Worm (Caenorhabditis elegans) whole organism, L4 larva: Measurements from ENCODE around the gene mrp-1.

Experiments used
- F10B5.3 ChIP-seq: sonication (generic microtip); optimal IDR thresholded peaks from 2 replicates; lab custom pipeline; 2016; ENCODE audit warnings: mild to moderate bottlenecking, missing genetic modification characterization, missing compliant biosample characterization
- F26F4.8 ChIP-seq: fragments of 200-800 bp; sonication (Bioruptor generic); conservative IDR thresholded peaks from 2 replicates; pipeline ENCODE4 v1.3.6; 2022; ENCODE audit warnings: missing genetic modification characterization, missing compliant biosample characterization
- F37D6.2 ChIP-seq: sonication (generic microtip); optimal IDR thresholded peaks from 2 replicates; lab custom pipeline; 2016; ENCODE audit warnings: mild to moderate bottlenecking, missing genetic modification characterization, missing compliant biosample characterization
- Y75B8A.6 ChIP-seq: fragments of 200-800 bp; sonication (Bioruptor generic); IDR thresholded peaks from 2 replicates; pipeline ENCODE4 v1.3.6; 2022; ENCODE audit warnings: missing genetic modification reagents, missing genetic modification characterization, missing compliant biosample characterization
- aha-1 ChIP-seq: fragments of 150-350 bp; peaks from one replicate; lab custom pipeline; 2014; ENCODE audit warnings: missing biosample characterization, missing genetic modification characterization
- aly-2 ChIP-seq: sonication (generic microtip); optimal IDR thresholded peaks from 2 replicates; lab custom pipeline; 2018; ENCODE audit warnings: missing biosample characterization, missing genetic modification characterization
- ceh-28 ChIP-seq: fragments of 150-350 bp; optimal IDR thresholded peaks from 2 replicates; lab custom pipeline; 2014; ENCODE audit warnings: missing biosample characterization, missing genetic modification reagents, missing genetic modification characterization
- ceh-32 ChIP-seq: sonication (generic microtip); optimal IDR thresholded peaks from 2 replicates; lab custom pipeline; 2016; ENCODE audit warnings: mild to moderate bottlenecking, missing genetic modification characterization, missing compliant biosample characterization; ENCODE audit not compliant: poor library complexity
- ceh-82 ChIP-seq: sonication (generic microtip); optimal IDR thresholded peaks from 2 replicates; lab custom pipeline; 2017; ENCODE audit warnings: missing biosample characterization, missing genetic modification characterization
- daf-12 ChIP-seq: fragments of 150-350 bp; optimal IDR thresholded peaks from 2 replicates; lab custom pipeline; 2014; ENCODE audit warnings: missing biosample characterization, missing genetic modification reagents, missing genetic modification characterization
- daf-16 ChIP-seq, 3 experiments: sonication (generic microtip); optimal IDR thresholded peaks; 2 replicates each; lab custom pipeline; 2016 to 2017; ENCODE audit warnings: missing genetic modification characterization in 3 of 3, missing genetic modification reagents in 3 of 3, mild to moderate bottlenecking in 2 of 3, missing compliant biosample characterization in 2 of 3, missing biosample characterization in 1 of 3, moderate library complexity in 1 of 3
- daf-8 ChIP-seq: fragments of 200-800 bp; sonication (Bioruptor generic); IDR thresholded peaks from 2 replicates; pipeline ENCODE4 v1.3.6; 2022; ENCODE audit warnings: missing genetic modification characterization, missing compliant biosample characterization
- dmd-6 ChIP-seq: fragments of 200-800 bp; sonication (Bioruptor generic); IDR thresholded peaks from 2 replicates; pipeline ENCODE4 v1.3.6; 2022; ENCODE audit warnings: missing genetic modification reagents, missing genetic modification characterization, missing compliant biosample characterization
- dmd-8 ChIP-seq: fragments of 200-800 bp; sonication (Bioruptor generic); IDR thresholded peaks from 2 replicates; pipeline ENCODE4 v1.3.6; 2022; ENCODE audit warnings: missing genetic modification characterization, missing compliant biosample characterization
- dmd-9 ChIP-seq: fragments of 200-800 bp; sonication (Bioruptor generic); IDR thresholded peaks from 2 replicates; pipeline ENCODE4 v1.3.6; 2022; ENCODE audit warnings: missing genetic modification reagents, missing genetic modification characterization, missing compliant biosample characterization
- dve-1 ChIP-seq: sonication (generic microtip); optimal IDR thresholded peaks from 2 replicates; lab custom pipeline; 2017; ENCODE audit warnings: antibody characterized with exemption, mild to moderate bottlenecking, missing genetic modification characterization, missing compliant biosample characterization; ENCODE audit not compliant: insufficient read depth
- egl-27 ChIP-seq: sonication (generic microtip); optimal IDR thresholded peaks from 3 replicates; lab custom pipeline; 2017; ENCODE audit warnings: missing biosample characterization, missing genetic modification reagents, missing genetic modification characterization
- egl-43 ChIP-seq: fragments of 200-800 bp; sonication (Bioruptor generic); IDR thresholded peaks from 2 replicates; pipeline ENCODE4 v1.3.6; 2022; ENCODE audit warnings: missing genetic modification reagents, missing genetic modification characterization, missing compliant biosample characterization
- fkh-10 ChIP-seq: fragments of 150-350 bp; optimal IDR thresholded peaks from 2 replicates; lab custom pipeline; 2014; ENCODE audit warnings: missing biosample characterization, missing genetic modification reagents, missing genetic modification characterization
- fos-1 ChIP-seq: fragments of 150-350 bp; optimal IDR thresholded peaks from 2 replicates; lab custom pipeline; 2014; ENCODE audit warnings: missing biosample characterization, missing genetic modification characterization
- hlh-11 ChIP-seq: fragments of 200-800 bp; sonication (Bioruptor generic); optimal IDR thresholded peaks from 2 replicates; lab custom pipeline; 2018; ENCODE audit warnings: mild to moderate bottlenecking, missing genetic modification characterization, missing compliant biosample characterization
- hlh-30 ChIP-seq: sonication (generic microtip); optimal IDR thresholded peaks from 2 replicates; lab custom pipeline; 2017; ENCODE audit warnings: antibody characterized with exemption, mild to moderate bottlenecking, missing genetic modification characterization, missing compliant biosample characterization; ENCODE audit not compliant: insufficient read depth
- lin-13 ChIP-seq: fragments of 150-350 bp; optimal IDR thresholded peaks from 2 replicates; lab custom pipeline; 2014; ENCODE audit warnings: missing biosample characterization, missing genetic modification reagents, missing genetic modification characterization
- lin-38 ChIP-seq: fragments of 200-800 bp; sonication (Bioruptor generic); IDR thresholded peaks from 2 replicates; pipeline ENCODE4 v1.3.6; 2022; ENCODE audit warnings: missing genetic modification reagents, missing genetic modification characterization, missing compliant biosample characterization
- lin-39 ChIP-seq: fragments of 150-350 bp; optimal IDR thresholded peaks from 2 replicates; lab custom pipeline; 2014; ENCODE audit warnings: missing biosample characterization, missing genetic modification reagents, missing genetic modification characterization
- lir-3 ChIP-seq: sonication (generic microtip); optimal IDR thresholded peaks from 2 replicates; lab custom pipeline; 2016; ENCODE audit warnings: mild to moderate bottlenecking, missing genetic modification characterization, missing compliant biosample characterization
- madf-9 ChIP-seq: fragments of 200-800 bp; sonication (Bioruptor generic); conservative IDR thresholded peaks from 2 replicates; pipeline ENCODE4 v1.3.6; 2022; ENCODE audit warnings: missing genetic modification reagents, missing genetic modification characterization, missing compliant biosample characterization
- mdl-1 ChIP-seq, 2 experiments: fragments of 150-350 bp in 1 of 2; sonication (generic microtip) in 1 of 2; optimal IDR thresholded peaks; 2 replicates each; lab custom pipeline; 2014 to 2017; ENCODE audit warnings: missing biosample characterization in 2 of 2, missing genetic modification characterization in 2 of 2
- mep-1 ChIP-seq: fragments of 150-350 bp; sonication (generic microtip); optimal IDR thresholded peaks from 3 replicates; lab custom pipeline; 2014; ENCODE audit warnings: missing biosample characterization, missing genetic modification characterization
- mes-2 ChIP-seq: sonication (generic microtip); optimal IDR thresholded peaks from 2 replicates; lab custom pipeline; 2016; ENCODE audit warnings: missing genotype, mild to moderate bottlenecking, missing genetic modification characterization, missing compliant biosample characterization; ENCODE audit not compliant: poor library complexity, severe bottlenecking
- mxl-2 ChIP-seq: fragments of 200-800 bp; sonication (Bioruptor generic); conservative IDR thresholded peaks from 2 replicates; pipeline ENCODE4 v1.3.6; 2022; ENCODE audit warnings: missing genetic modification reagents, missing genetic modification characterization, missing compliant biosample characterization
- mxl-3 ChIP-seq: fragments of 200-800 bp; sonication (Bioruptor generic); optimal IDR thresholded peaks from 2 replicates; lab custom pipeline; 2018; ENCODE audit warnings: mild to moderate bottlenecking, missing genetic modification characterization, missing compliant biosample characterization
- nhr-10 ChIP-seq: fragments of 150-350 bp; optimal IDR thresholded peaks from 2 replicates; lab custom pipeline; 2014; ENCODE audit warnings: missing biosample characterization, missing genetic modification characterization
- nhr-102 ChIP-seq: sonication (generic microtip); optimal IDR thresholded peaks from 2 replicates; lab custom pipeline; 2016; ENCODE audit warnings: mild to moderate bottlenecking, missing genetic modification characterization, moderate library complexity, missing compliant biosample characterization
- nhr-11 ChIP-seq: fragments of 150-350 bp; optimal IDR thresholded peaks from 2 replicates; lab custom pipeline; 2014; ENCODE audit warnings: missing biosample characterization, missing genetic modification characterization
- nhr-111 ChIP-seq: fragments of 200-800 bp; sonication (Bioruptor generic); optimal IDR thresholded peaks from 2 replicates; lab custom pipeline; 2018; ENCODE audit warnings: mild to moderate bottlenecking, missing genetic modification characterization, missing compliant biosample characterization
- nhr-237 ChIP-seq: sonication (generic microtip); optimal IDR thresholded peaks from 2 replicates; lab custom pipeline; 2017; ENCODE audit warnings: missing biosample characterization, missing genetic modification characterization
- nhr-28 ChIP-seq: fragments of 150-350 bp; optimal IDR thresholded peaks from 2 replicates; lab custom pipeline; 2014; ENCODE audit warnings: missing biosample characterization, missing genetic modification characterization
- nhr-41 ChIP-seq: fragments of 200-800 bp; sonication (Bioruptor generic); IDR thresholded peaks from 2 replicates; pipeline ENCODE4 v1.3.6; 2022; ENCODE audit warnings: missing genetic modification reagents, missing genetic modification characterization, missing compliant biosample characterization
- nhr-42 ChIP-seq: fragments of 200-800 bp; sonication (Bioruptor generic); IDR thresholded peaks from 2 replicates; pipeline ENCODE4 v1.3.6; 2022; ENCODE audit warnings: missing genetic modification characterization, missing compliant biosample characterization
- nhr-48 ChIP-seq: sonication (generic microtip); optimal IDR thresholded peaks from 2 replicates; lab custom pipeline; 2016; ENCODE audit warnings: mild to moderate bottlenecking, missing genetic modification characterization, missing compliant biosample characterization
- nhr-6 ChIP-seq: fragments of 150-350 bp; optimal IDR thresholded peaks from 2 replicates; lab custom pipeline; 2014; ENCODE audit warnings: missing biosample characterization, missing genetic modification characterization
- nhr-77 ChIP-seq: fragments of 150-350 bp; optimal IDR thresholded peaks from 2 replicates; lab custom pipeline; 2014; ENCODE audit warnings: missing biosample characterization, missing genetic modification characterization
- pqm-1 ChIP-seq: sonication (generic microtip); optimal IDR thresholded peaks from 2 replicates; lab custom pipeline; 2017; ENCODE audit warnings: missing biosample characterization, missing genetic modification characterization
- rbr-2 ChIP-seq: sonication (generic microtip); optimal IDR thresholded peaks from 2 replicates; lab custom pipeline; 2016; ENCODE audit warnings: missing genotype, missing genetic modification characterization, missing compliant biosample characterization
- spr-1 ChIP-seq: sonication (generic microtip); optimal IDR thresholded peaks from 2 replicates; lab custom pipeline; 2016; ENCODE audit warnings: mild to moderate bottlenecking, missing genetic modification characterization, missing compliant biosample characterization
- tag-97 ChIP-seq: fragments of 200-800 bp; sonication (Bioruptor generic); IDR thresholded peaks from 2 replicates; pipeline ENCODE4 v1.3.6; 2022; ENCODE audit warnings: missing genetic modification characterization, missing compliant biosample characterization
- tra-1 ChIP-seq: fragments of 200-800 bp; sonication (Bioruptor generic); IDR thresholded peaks from 2 replicates; pipeline ENCODE4 v1.3.6; 2022; ENCODE audit warnings: missing genetic modification reagents, missing genetic modification characterization, missing compliant biosample characterization
- unc-39 ChIP-seq: sonication (generic microtip); optimal IDR thresholded peaks from 2 replicates; lab custom pipeline; 2017; ENCODE audit warnings: missing biosample characterization, missing genetic modification characterization
- unc-62 ChIP-seq, 3 experiments: fragments of 150-350 bp in 1 of 3; sonication (generic microtip); optimal IDR thresholded peaks in 2 of 3; peaks in 1 of 3; 1 replicate in 1 of 3; 2 replicates in 2 of 3; lab custom pipeline; 2014 to 2017; ENCODE audit warnings: missing biosample characterization in 3 of 3, missing genetic modification characterization in 3 of 3, missing genetic modification reagents in 3 of 3, missing genotype in 1 of 3
- vab-7 ChIP-seq: fragments of 200-800 bp; sonication (Bioruptor generic); IDR thresholded peaks from 2 replicates; pipeline ENCODE4 v1.3.6; 2022; ENCODE audit warnings: missing genetic modification reagents, missing genetic modification characterization, missing compliant biosample characterization

mrp-1 gene

ce11 chrX:601340-601757, 13.7 kb upstream of the mrp-1 start (continued):
- TF ChIP-seq tra-1 (no peak), rbr-2 (tag; lab: Kevin White, UChicago) (peak; percentile 69), tag-97 (GFP tag; lab: Robert Waterston, UW) (no peak), mxl-2 (GFP tag; lab: Robert Waterston, UW) (no peak), F37D6.2 (peak; percentile 36), aha-1 (tag; lab: Kevin White, UChicago) (peak; percentile 88), spr-1 (no peak), mes-2 (tag; lab: Kevin White, UChicago) (no peak), lin-38 (GFP tag; lab: Robert Waterston, UW) (no peak), lir-3 (tag; lab: Kevin White, UChicago) (no peak), fos-1 (tag; lab: Kevin White, UChicago) (no peak), nhr-28 (tag; lab: Kevin White, UChicago) (no peak), mxl-3 (no peak), egl-43 (GFP tag; lab: Robert Waterston, UW) (peak; percentile 68), madf-9 (no peak), mep-1 (peak; percentile 55), vab-7 (GFP tag; lab: Robert Waterston, UW) (peak; percentile 17; the same call in 1 of the 2 replicates), aly-2 (tag; lab: Kevin White, UChicago) (no peak), ceh-82 (no peak), Y75B8A.6 (GFP tag; lab: Robert Waterston, UW) (no peak), egl-27 (no peak), ceh-32 (no peak), nhr-77 (tag; lab: Kevin White, UChicago) (no peak), ceh-28 (tag; lab: Kevin White, UChicago) (no peak), lin-39 (tag; lab: Kevin White, UChicago) (no peak), hlh-30 (tag; lab: Kevin White, UChicago) (peak; percentile 79), F10B5.3 (no peak), nhr-42 (no peak), nhr-6 (no peak), daf-8 (GFP tag; lab: Robert Waterston, UW) (no peak)

- TF ChIP-seq nhr-102 (tag; lab: Kevin White, UChicago) (peak; percentile 28), lin-13 (no peak), hlh-11 (tag; lab: Kevin White, UChicago) (peak; percentile 44), egl-43 (GFP tag; lab: Robert Waterston, UW) (no peak), hlh-30 (tag; lab: Kevin White, UChicago) (peak; percentile 79), dmd-9 (no peak), nhr-237 (no peak), fkh-10 (GFP tag; lab: Kevin White, UChicago) (no peak), lin-38 (GFP tag; lab: Robert Waterston, UW) (no peak), mdl-1 (tag; optimal IDR thresholded peaks at IDR 0.05; lab: Kevin White, UChicago) (peak in 1 of 2 experiments; percentile 35), nhr-41 (GFP tag; lab: Robert Waterston, UW) (no peak), dve-1 (peak; percentile 55), unc-62 (GFP tag; optimal IDR thresholded peaks at IDR 0.05 in 1 of 2; lab: Kevin White, UChicago) (peak in 1 of 2 experiments; percentile 94), unc-62 (tag; optimal IDR thresholded peaks at IDR 0.05; lab: Kevin White, UChicago) (no peak), nhr-48 (tag; lab: Kevin White, UChicago) (no peak), unc-39 (no peak), nhr-28 (tag; lab: Kevin White, UChicago) (peak; percentile 90), ceh-28 (tag; lab: Kevin White, UChicago) (no peak), nhr-77 (tag; lab: Kevin White, UChicago) (peak; percentile 4), nhr-11 (tag; lab: Kevin White, UChicago) (no peak), dmd-8 (no peak), daf-16 (GFP tag; optimal IDR thresholded peaks at IDR 0.05; lab: Kevin White, UChicago) (no peak), daf-16 (tag; optimal IDR thresholded peaks at IDR 0.05; lab: Kevin White, UChicago) (peak; percentile 78), F26F4.8 (GFP tag; lab: Robert Waterston, UW) (no peak), pqm-1 (tag; lab: Kevin White, UChicago) (peak; percentile 5), nhr-10 (tag; lab: Kevin White, UChicago) (no peak), vab-7 (GFP tag; lab: Robert Waterston, UW) (no peak), daf-12 (tag; lab: Kevin White, UChicago) (no peak), nhr-111 (no peak), dmd-6 (peak; percentile 31; the same call in 1 of the 2 replicates), daf-8 (GFP tag; lab: Robert Waterston, UW) (no peak)
Observed at ce11 chrX:600671-601070, 13.0 kb upstream of the mrp-1 start.
